Worm (Caenorhabditis elegans): ENCODE data around the gene F33G12.6.
A peak's percentile ranks its signal among the peaks of the same experiment; 100 is the strongest.

- TF ChIP-seq ama-1 (optimal IDR thresholded peaks at IDR 0.05): no peak
- TF ChIP-seq fkh-2 (tag; optimal IDR thresholded peaks at IDR 0.05): no peak
- TF ChIP-seq nhr-237 (tag; optimal IDR thresholded peaks at IDR 0.05): no peak
- no peak for TF ChIP-seq elt-2 (tag; optimal IDR thresholded peaks at IDR 0.05)
- TF ChIP-seq ZK546.5 (tag; optimal IDR thresholded peaks at IDR 0.05): no peak
- peak; percentile 4 for TF ChIP-seq nfya-1 (tag; optimal IDR thresholded peaks at IDR 0.05; ENCODE audit: insufficient read depth)
- TF ChIP-seq ceh-28 (tag; optimal IDR thresholded peaks at IDR 0.05): no peak
- no peak for TF ChIP-seq nhr-43 (tag; optimal IDR thresholded peaks at IDR 0.05; ENCODE audit: poor library complexity, severe bottlenecking)
Observed at ce11 chrII:5047279-5047678, 2.4 kb upstream of the F33G12.6 start.

All from whole organism, L3 larva.